Worm (Caenorhabditis elegans) whole organism, L4 larva: Measurements from ENCODE around the gene C50F4.1.

Experiments
- F26F4.8 ChIP-seq: fragments of 200-800 bp; sonication (Bioruptor generic); conservative IDR thresholded peaks from 2 replicates; pipeline ENCODE4 v1.3.6; 2022; ENCODE audit warnings: missing genetic modification characterization, missing compliant biosample characterization
- Y105C5A.15 ChIP-seq: fragments of 200-800 bp; sonication (Bioruptor generic); IDR thresholded peaks from 2 replicates; pipeline ENCODE4 v1.3.6; 2022; ENCODE audit warnings: missing genetic modification characterization, missing compliant biosample characterization
- ZK546.5 ChIP-seq, 2 experiments: sonication (generic microtip); optimal IDR thresholded peaks; 2 replicates each; lab custom pipeline; 2017; ENCODE audit warnings: missing biosample characterization in 2 of 2, missing genetic modification characterization in 2 of 2
- aha-1 ChIP-seq: fragments of 150-350 bp; peaks from one replicate; lab custom pipeline; 2014; ENCODE audit warnings: missing biosample characterization, missing genetic modification characterization
- aly-2 ChIP-seq: sonication (generic microtip); optimal IDR thresholded peaks from 2 replicates; lab custom pipeline; 2018; ENCODE audit warnings: missing biosample characterization, missing genetic modification characterization
- ama-1 ChIP-seq: fragments of 150-350 bp; optimal IDR thresholded peaks from 2 replicates; lab custom pipeline; 2014; ENCODE audit warnings: inconsistent platforms, mixed read lengths
- ceh-20 ChIP-seq: fragments of 200-800 bp; sonication (Bioruptor generic); IDR thresholded peaks from 2 replicates; pipeline ENCODE4 v1.3.6; 2022; ENCODE audit warnings: missing genetic modification reagents, missing genetic modification characterization, missing compliant biosample characterization
- ceh-32 ChIP-seq: sonication (generic microtip); optimal IDR thresholded peaks from 2 replicates; lab custom pipeline; 2016; ENCODE audit warnings: mild to moderate bottlenecking, missing genetic modification characterization, missing compliant biosample characterization; ENCODE audit not compliant: poor library complexity
- ceh-82 ChIP-seq: sonication (generic microtip); optimal IDR thresholded peaks from 2 replicates; lab custom pipeline; 2017; ENCODE audit warnings: missing biosample characterization, missing genetic modification characterization
- cey-2 ChIP-seq: sonication (generic microtip); optimal IDR thresholded peaks from 3 replicates; lab custom pipeline; 2017; ENCODE audit warnings: missing genetic modification characterization, mild to moderate bottlenecking, missing compliant biosample characterization, antibody characterized with exemption, borderline replicate concordance; ENCODE audit not compliant: insufficient read depth
- daf-12 ChIP-seq: fragments of 150-350 bp; optimal IDR thresholded peaks from 2 replicates; lab custom pipeline; 2014; ENCODE audit warnings: missing biosample characterization, missing genetic modification reagents, missing genetic modification characterization
- daf-16 ChIP-seq, 3 experiments: sonication (generic microtip); optimal IDR thresholded peaks; 2 replicates each; lab custom pipeline; 2016 to 2017; ENCODE audit warnings: missing genetic modification characterization in 3 of 3, missing genetic modification reagents in 3 of 3, mild to moderate bottlenecking in 2 of 3, missing compliant biosample characterization in 2 of 3, missing biosample characterization in 1 of 3, moderate library complexity in 1 of 3
- daf-8 ChIP-seq: fragments of 200-800 bp; sonication (Bioruptor generic); IDR thresholded peaks from 2 replicates; pipeline ENCODE4 v1.3.6; 2022; ENCODE audit warnings: missing genetic modification characterization, missing compliant biosample characterization
- dmd-8 ChIP-seq: fragments of 200-800 bp; sonication (Bioruptor generic); IDR thresholded peaks from 2 replicates; pipeline ENCODE4 v1.3.6; 2022; ENCODE audit warnings: missing genetic modification characterization, missing compliant biosample characterization
- dmd-9 ChIP-seq: fragments of 200-800 bp; sonication (Bioruptor generic); IDR thresholded peaks from 2 replicates; pipeline ENCODE4 v1.3.6; 2022; ENCODE audit warnings: missing genetic modification reagents, missing genetic modification characterization, missing compliant biosample characterization
- dve-1 ChIP-seq: sonication (generic microtip); optimal IDR thresholded peaks from 2 replicates; lab custom pipeline; 2017; ENCODE audit warnings: antibody characterized with exemption, mild to moderate bottlenecking, missing genetic modification characterization, missing compliant biosample characterization; ENCODE audit not compliant: insufficient read depth
- egl-43 ChIP-seq: fragments of 200-800 bp; sonication (Bioruptor generic); IDR thresholded peaks from 2 replicates; pipeline ENCODE4 v1.3.6; 2022; ENCODE audit warnings: missing genetic modification reagents, missing genetic modification characterization, missing compliant biosample characterization
- fkh-10 ChIP-seq: fragments of 150-350 bp; optimal IDR thresholded peaks from 2 replicates; lab custom pipeline; 2014; ENCODE audit warnings: missing biosample characterization, missing genetic modification reagents, missing genetic modification characterization
- fos-1 ChIP-seq: fragments of 150-350 bp; optimal IDR thresholded peaks from 2 replicates; lab custom pipeline; 2014; ENCODE audit warnings: missing biosample characterization, missing genetic modification characterization
- hlh-30 ChIP-seq: sonication (generic microtip); optimal IDR thresholded peaks from 2 replicates; lab custom pipeline; 2017; ENCODE audit warnings: antibody characterized with exemption, mild to moderate bottlenecking, missing genetic modification characterization, missing compliant biosample characterization; ENCODE audit not compliant: insufficient read depth
- lin-1 ChIP-seq: fragments of 200-800 bp; sonication (Bioruptor generic); IDR thresholded peaks from 2 replicates; pipeline ENCODE4 v1.3.6; 2022; ENCODE audit warnings: missing genetic modification reagents, missing genetic modification characterization, missing compliant biosample characterization
- lin-13 ChIP-seq: fragments of 150-350 bp; optimal IDR thresholded peaks from 2 replicates; lab custom pipeline; 2014; ENCODE audit warnings: missing biosample characterization, missing genetic modification reagents, missing genetic modification characterization
- lin-15B ChIP-seq: fragments of 150-350 bp; sonication (generic microtip); optimal IDR thresholded peaks from 3 replicates; lab custom pipeline; 2014; ENCODE audit warnings: missing biosample characterization, missing genetic modification characterization
- lin-39 ChIP-seq: fragments of 150-350 bp; optimal IDR thresholded peaks from 2 replicates; lab custom pipeline; 2014; ENCODE audit warnings: missing biosample characterization, missing genetic modification reagents, missing genetic modification characterization
- mdl-1 ChIP-seq, 2 experiments: fragments of 150-350 bp in 1 of 2; sonication (generic microtip) in 1 of 2; optimal IDR thresholded peaks; 2 replicates each; lab custom pipeline; 2014 to 2017; ENCODE audit warnings: missing biosample characterization in 2 of 2, missing genetic modification characterization in 2 of 2
- mes-2 ChIP-seq: sonication (generic microtip); optimal IDR thresholded peaks from 2 replicates; lab custom pipeline; 2016; ENCODE audit warnings: missing genotype, mild to moderate bottlenecking, missing genetic modification characterization, missing compliant biosample characterization; ENCODE audit not compliant: poor library complexity, severe bottlenecking
- nhr-11 ChIP-seq: fragments of 150-350 bp; optimal IDR thresholded peaks from 2 replicates; lab custom pipeline; 2014; ENCODE audit warnings: missing biosample characterization, missing genetic modification characterization
- nhr-111 ChIP-seq: fragments of 200-800 bp; sonication (Bioruptor generic); optimal IDR thresholded peaks from 2 replicates; lab custom pipeline; 2018; ENCODE audit warnings: mild to moderate bottlenecking, missing genetic modification characterization, missing compliant biosample characterization
- nhr-28 ChIP-seq: fragments of 150-350 bp; optimal IDR thresholded peaks from 2 replicates; lab custom pipeline; 2014; ENCODE audit warnings: missing biosample characterization, missing genetic modification characterization
- nhr-77 ChIP-seq: fragments of 150-350 bp; optimal IDR thresholded peaks from 2 replicates; lab custom pipeline; 2014; ENCODE audit warnings: missing biosample characterization, missing genetic modification characterization
- pha-4 ChIP-seq, 2 experiments: fragments of 150-350 bp in 1 of 2; fragments of 200-800 bp in 1 of 2; sonication (Bioruptor generic) in 1 of 2; IDR thresholded peaks in 1 of 2; optimal IDR thresholded peaks in 1 of 2; 2 replicates each; pipeline versions ENCODE4 v1.3.6 to Lab custom; 2014 to 2022; ENCODE audit warnings: missing genetic modification characterization in 2 of 2, missing genetic modification reagents in 2 of 2, missing biosample characterization in 1 of 2, missing compliant biosample characterization in 1 of 2
- pqm-1 ChIP-seq: sonication (generic microtip); optimal IDR thresholded peaks from 2 replicates; lab custom pipeline; 2017; ENCODE audit warnings: missing biosample characterization, missing genetic modification characterization
- rbr-2 ChIP-seq: sonication (generic microtip); optimal IDR thresholded peaks from 2 replicates; lab custom pipeline; 2016; ENCODE audit warnings: missing genotype, missing genetic modification characterization, missing compliant biosample characterization
- snpc-1.2 ChIP-seq: fragments of 200-800 bp; sonication (Bioruptor generic); IDR thresholded peaks from 2 replicates; pipeline ENCODE4 v1.3.6; 2022; ENCODE audit warnings: missing genetic modification reagents, missing genetic modification characterization, missing compliant biosample characterization
- spr-1 ChIP-seq: sonication (generic microtip); optimal IDR thresholded peaks from 2 replicates; lab custom pipeline; 2016; ENCODE audit warnings: mild to moderate bottlenecking, missing genetic modification characterization, missing compliant biosample characterization
- tra-1 ChIP-seq: fragments of 200-800 bp; sonication (Bioruptor generic); IDR thresholded peaks from 2 replicates; pipeline ENCODE4 v1.3.6; 2022; ENCODE audit warnings: missing genetic modification reagents, missing genetic modification characterization, missing compliant biosample characterization
- unc-62 ChIP-seq, 3 experiments: fragments of 150-350 bp in 1 of 3; sonication (generic microtip); optimal IDR thresholded peaks in 2 of 3; peaks in 1 of 3; 1 replicate in 1 of 3; 2 replicates in 2 of 3; lab custom pipeline; 2014 to 2017; ENCODE audit warnings: missing biosample characterization in 3 of 3, missing genetic modification characterization in 3 of 3, missing genetic modification reagents in 3 of 3, missing genotype in 1 of 3
- vab-7 ChIP-seq: fragments of 200-800 bp; sonication (Bioruptor generic); IDR thresholded peaks from 2 replicates; pipeline ENCODE4 v1.3.6; 2022; ENCODE audit warnings: missing genetic modification reagents, missing genetic modification characterization, missing compliant biosample characterization
- zfp-3 ChIP-seq: fragments of 200-800 bp; sonication (Bioruptor generic); conservative IDR thresholded peaks from 2 replicates; pipeline ENCODE4 v1.3.6; 2022; ENCODE audit warnings: missing genetic modification reagents, missing genetic modification characterization, missing compliant biosample characterization
- zip-11 ChIP-seq: fragments of 200-800 bp; sonication (Bioruptor generic); IDR thresholded peaks from 2 replicates; pipeline ENCODE4 v1.3.6; 2022; ENCODE audit warnings: missing genetic modification characterization, missing compliant biosample characterization
- zip-2 ChIP-seq: fragments of 150-350 bp; optimal IDR thresholded peaks from 2 replicates; lab custom pipeline; 2014; ENCODE audit warnings: missing biosample characterization, missing genetic modification characterization
- ztf-7 ChIP-seq: fragments of 150-350 bp; optimal IDR thresholded peaks from 2 replicates; lab custom pipeline; 2014; ENCODE audit warnings: missing biosample characterization, missing genetic modification characterization

Gene C50F4.1

DNA sequence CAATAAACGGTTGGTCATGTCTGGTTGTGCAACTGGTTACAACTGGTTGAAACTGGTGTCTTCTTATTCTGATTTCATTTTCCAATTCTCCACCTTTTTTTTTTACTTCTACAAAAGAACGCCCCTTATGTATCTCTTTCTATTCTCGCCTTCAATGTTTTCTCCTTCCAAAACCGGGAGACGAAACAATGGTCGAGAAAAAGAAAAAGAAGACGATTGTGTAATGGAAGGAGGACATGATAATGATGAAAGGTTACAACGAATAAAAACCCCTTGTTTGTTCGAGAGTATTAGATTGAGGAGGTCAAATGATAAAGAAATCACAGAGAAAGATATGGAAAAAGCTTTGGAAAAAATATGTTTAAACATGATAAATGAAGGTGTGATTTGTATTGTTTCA lies 7.8 kb upstream of the C50F4.1 start, which contains the start of gene C50F4.8:
TSS of gene C50F4.8 (minus strand) at position 28 of the 400 bp plus-strand sequence.
- TF ChIP-seq unc-62 (GFP tag; optimal IDR thresholded peaks at IDR 0.05 in 1 of 2; lab: Kevin White, UChicago) (peak in 1 of 2 experiments; percentile 35), unc-62 (tag; optimal IDR thresholded peaks at IDR 0.05; lab: Kevin White, UChicago) (no peak), dve-1 (tag; lab: Kevin White, UChicago) (peak; percentile 24), nhr-28 (tag; lab: Kevin White, UChicago) (peak; percentile 39), spr-1 (tag; lab: Kevin White, UChicago) (no peak), daf-12 (tag; lab: Kevin White, UChicago) (no peak)

DNA sequence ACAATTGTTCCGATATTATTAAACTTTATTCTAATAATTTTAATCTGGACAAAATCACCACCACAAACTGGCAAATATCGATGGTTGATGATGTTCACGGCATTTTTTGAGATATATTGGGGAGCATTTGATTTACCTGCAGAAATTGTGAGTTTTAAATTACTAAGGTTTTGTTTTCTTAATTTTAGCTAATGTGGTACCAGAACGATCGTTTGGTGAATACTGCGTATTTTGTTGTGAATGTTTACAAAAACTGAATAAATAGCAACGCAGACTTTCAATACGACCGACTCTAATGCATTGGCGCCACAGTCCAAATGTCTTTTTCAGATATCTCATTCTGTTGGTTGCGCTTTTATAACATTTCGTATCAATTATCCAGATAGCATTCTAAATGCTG lies 4.9 kb upstream of the C50F4.1 start:
- peak in 1 of 2 experiments; percentile 62 for TF ChIP-seq unc-62 (GFP tag; optimal IDR thresholded peaks at IDR 0.05 in 1 of 2; lab: Kevin White, UChicago)
- no peak for TF ChIP-seq unc-62 (tag; optimal IDR thresholded peaks at IDR 0.05; lab: Kevin White, UChicago)
- TF ChIP-seq hlh-30 (tag; lab: Kevin White, UChicago) = no peak
- TF ChIP-seq aha-1 (tag; lab: Kevin White, UChicago) = peak; percentile 46

DNA sequence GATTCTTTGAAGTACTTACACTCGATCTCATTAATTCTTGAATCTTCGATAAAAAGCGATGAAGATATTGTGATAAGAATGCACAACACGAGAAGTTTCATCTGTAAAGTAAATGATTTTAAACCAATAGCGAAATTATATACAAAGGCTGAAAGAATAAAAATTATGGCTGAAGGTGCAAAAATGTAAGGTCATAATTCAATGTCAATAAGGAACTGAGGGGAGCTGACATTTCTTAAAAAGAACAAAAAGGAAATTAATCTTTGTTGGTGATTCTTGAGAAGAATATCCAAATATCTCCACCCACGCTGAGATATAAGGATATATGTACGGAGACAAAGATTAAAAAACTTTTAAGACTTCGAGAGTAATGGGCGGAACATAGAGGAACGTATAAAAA lies 2.5 kb upstream of the C50F4.1 start, which contains the start of gene C50F4.9:
TSS of gene C50F4.9 (minus strand) at position 101 of the 400 bp plus-strand sequence.
- TF ChIP-seq daf-16 (GFP tag; optimal IDR thresholded peaks at IDR 0.05; lab: Kevin White, UChicago) (no peak), daf-16 (tag; optimal IDR thresholded peaks at IDR 0.05; lab: Kevin White, UChicago) (no peak), snpc-1.2 (GFP tag; lab: Robert Waterston, UW) (no peak), tra-1 (GFP tag; lab: Robert Waterston, UW) (no peak), fkh-10 (GFP tag; lab: Kevin White, UChicago) (no peak), pqm-1 (no peak), lin-15B (tag; lab: Kevin White, UChicago) (no peak), Y105C5A.15 (GFP tag; lab: Robert Waterston, UW) (no peak), ceh-82 (tag; lab: Kevin White, UChicago) (no peak), hlh-30 (tag; lab: Kevin White, UChicago) (no peak), egl-43 (GFP tag; lab: Robert Waterston, UW) (no peak), mdl-1 (tag; optimal IDR thresholded peaks at IDR 0.05; lab: Kevin White, UChicago) (no peak), fos-1 (tag; lab: Kevin White, UChicago) (no peak), nhr-28 (tag; lab: Kevin White, UChicago) (no peak), lin-1 (no peak), rbr-2 (tag; lab: Kevin White, UChicago) (no peak), mes-2 (tag; lab: Kevin White, UChicago) (no peak), ama-1 (lab: Kevin White, UChicago) (no peak), ztf-7 (tag; lab: Kevin White, UChicago) (no peak), lin-39 (tag; lab: Kevin White, UChicago) (no peak), ceh-32 (tag; lab: Kevin White, UChicago) (no peak)

DNA sequence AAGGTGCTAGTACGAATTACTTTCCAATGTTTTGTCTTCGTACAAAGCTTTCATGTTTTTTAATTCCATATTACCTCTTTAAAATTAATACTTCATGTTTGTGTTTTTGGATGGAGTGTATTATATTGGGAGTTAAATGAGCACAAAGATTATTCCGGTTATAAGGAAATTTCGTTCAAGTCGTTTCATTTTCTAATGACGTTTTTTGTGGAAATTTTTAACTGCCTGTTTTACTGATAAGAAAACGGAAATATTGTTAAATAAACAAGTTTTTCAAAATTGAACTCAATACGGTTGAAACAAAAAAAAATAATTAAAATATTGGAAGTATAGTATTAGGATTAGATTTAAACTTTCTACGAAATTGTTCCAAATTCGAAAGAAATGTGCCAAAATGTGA lies 744 bp downstream of the C50F4.1 start:
- TF ChIP-seq vab-7 = no peak
- TF ChIP-seq unc-62 (GFP tag; optimal IDR thresholded peaks at IDR 0.05 in 1 of 2; lab: Kevin White, UChicago) = peak in 1 of 2 experiments; percentile 16
- no peak for TF ChIP-seq unc-62 (tag; optimal IDR thresholded peaks at IDR 0.05; lab: Kevin White, UChicago)
- no peak for TF ChIP-seq dve-1 (tag; lab: Kevin White, UChicago)
- TF ChIP-seq zip-2 = no peak
- no peak for TF ChIP-seq pha-4 (GFP tag; IDR thresholded peaks at IDR 0.05; lab: Robert Waterston, UW)
- no peak for TF ChIP-seq pha-4 (tag; optimal IDR thresholded peaks at IDR 0.05; lab: Kevin White, UChicago)
- TF ChIP-seq ZK546.5 (tag; optimal IDR thresholded peaks at IDR 0.05; lab: Kevin White, UChicago) = no peak
- no peak for TF ChIP-seq nhr-111
- TF ChIP-seq dmd-8 (GFP tag; lab: Robert Waterston, UW) = no peak
- no peak for TF ChIP-seq dmd-9 (GFP tag; lab: Robert Waterston, UW)
- no peak for TF ChIP-seq cey-2
- no peak for TF ChIP-seq zip-11 (GFP tag; lab: Robert Waterston, UW)
- TF ChIP-seq lin-13 (GFP tag; lab: Kevin White, UChicago) = no peak
- no peak for TF ChIP-seq nhr-11 (tag; lab: Kevin White, UChicago)
- TF ChIP-seq daf-12 (tag; lab: Kevin White, UChicago) = no peak
- TF ChIP-seq hlh-30 (tag; lab: Kevin White, UChicago) = no peak
- no peak for TF ChIP-seq daf-8 (GFP tag; lab: Robert Waterston, UW)
- no peak for TF ChIP-seq F26F4.8
- no peak for TF ChIP-seq ceh-20 (GFP tag; lab: Robert Waterston, UW)
- TF ChIP-seq daf-16 (GFP tag; optimal IDR thresholded peaks at IDR 0.05; lab: Kevin White, UChicago) = no peak
- TF ChIP-seq daf-16 (tag; optimal IDR thresholded peaks at IDR 0.05; lab: Kevin White, UChicago) = peak; percentile 39
- no peak for TF ChIP-seq rbr-2 (tag; lab: Kevin White, UChicago)
- TF ChIP-seq mdl-1 (tag; optimal IDR thresholded peaks at IDR 0.05; lab: Kevin White, UChicago) = no peak
- TF ChIP-seq nhr-77 (tag; lab: Kevin White, UChicago) = peak; percentile 57
- no peak for TF ChIP-seq aly-2
- TF ChIP-seq zfp-3 (GFP tag; lab: Robert Waterston, UW) = no peak
